Worm (Caenorhabditis elegans): ENCODE results near the gene hrde-1.

hrde-1 gene

DNA sequence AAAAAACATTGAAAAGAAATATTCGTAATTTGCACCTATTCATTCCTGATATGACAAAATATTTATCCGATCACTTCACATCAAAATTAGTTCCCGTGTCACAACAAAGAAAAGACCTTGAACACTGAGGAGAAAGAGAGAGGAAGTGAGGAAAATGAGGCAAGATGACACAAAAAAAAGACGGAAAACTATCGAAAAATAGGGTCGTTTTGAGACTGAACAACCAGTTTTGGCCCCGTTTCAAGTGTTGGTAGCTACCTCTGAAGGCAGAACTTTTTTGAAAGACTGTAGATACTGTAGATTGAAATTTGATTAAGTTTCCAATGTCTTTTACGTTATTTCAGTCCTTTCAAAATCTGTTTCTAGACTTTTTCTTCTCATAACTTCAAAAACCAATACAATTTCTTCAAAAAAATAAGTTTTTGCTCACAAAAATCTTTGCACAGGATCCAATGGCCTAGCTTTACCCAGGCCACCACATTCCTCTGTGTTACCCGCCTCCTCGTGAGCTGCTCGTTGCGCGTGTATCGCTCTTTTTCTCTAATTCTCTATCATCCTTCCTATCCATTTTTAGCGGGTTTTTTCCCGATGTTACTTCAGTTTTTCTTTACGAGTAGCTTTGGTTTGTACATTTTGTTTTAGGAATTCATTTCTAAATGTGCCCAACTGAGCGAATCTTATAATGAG lies 20.5 kb upstream of the hrde-1 start (continued):
- TF ChIP-seq ceh-82 (tag; optimal IDR thresholded peaks at IDR 0.05) (peak; percentile 18 to 85 (median 30)), dsc-1 (tag; optimal IDR thresholded peaks at IDR 0.05) (peak; percentile 40), fkh-4 (tag; optimal IDR thresholded peaks at IDR 0.05; ENCODE audit: borderline replicate concordance) (peak; percentile 47), zag-1 (tag; optimal IDR thresholded peaks at IDR 0.05) (no peak), lin-14 (GFP tag; optimal IDR thresholded peaks at IDR 0.05) (peak; percentile 83), fkh-10 (GFP tag; optimal IDR thresholded peaks at IDR 0.05) (peak; percentile 42), C04F5.9 (tag; optimal IDR thresholded peaks at IDR 0.05) (no peak), snpc-4 (tag; optimal IDR thresholded peaks at IDR 0.05) (peak; percentile 51), nhr-77 (tag; optimal IDR thresholded peaks at IDR 0.05) (peak; percentile 2), alr-1 (tag; optimal IDR thresholded peaks at IDR 0.05; ENCODE audit: borderline replicate concordance) (no peak), grh-1 (GFP tag; IDR thresholded peaks at IDR 0.05) (no peak), fkh-8 (tag; optimal IDR thresholded peaks at IDR 0.05) (peak; percentile 85), pag-3 (tag; optimal IDR thresholded peaks at IDR 0.05; ENCODE audit: borderline replicate concordance, insufficient read depth) (no peak), nhr-85 (tag) (peak; percentile 76), ceh-88 (GFP tag; IDR thresholded peaks at IDR 0.05) (peak; percentile 38; the same call in 1 of the 2 replicates), nhr-19 (GFP tag; conservative IDR thresholded peaks at IDR 0.05) (peak; percentile 56), egl-27 (tag; optimal IDR thresholded peaks at IDR 0.05) (no peak), pax-3 (tag; optimal IDR thresholded peaks at IDR 0.05) (peak; percentile 64), unc-30 (tag; optimal IDR thresholded peaks at IDR 0.05) (no peak), snu-23 (GFP tag; optimal IDR thresholded peaks at IDR 0.05) (peak; percentile 60), tbx-2 (tag; optimal IDR thresholded peaks at IDR 0.05) (peak; percentile 65), dpl-1 (GFP tag; optimal IDR thresholded peaks at IDR 0.05) (peak; percentile 47 to 71 (median 47)), ceh-90 (tag; optimal IDR thresholded peaks at IDR 0.05) (peak; percentile 82), efl-3 (GFP tag; optimal IDR thresholded peaks at IDR 0.05) (no peak), ceh-8 (GFP tag; optimal IDR thresholded peaks at IDR 0.05) (no peak), unc-86 (tag; optimal IDR thresholded peaks at IDR 0.05) (peak; percentile 73), nhr-90 (tag; optimal IDR thresholded peaks at IDR 0.05; ENCODE audit: poor library complexity) (peak; percentile 19), F16B12.6 (tag; optimal IDR thresholded peaks at IDR 0.05) (peak; percentile 40), sox-4 (tag; optimal IDR thresholded peaks at IDR 0.05) (peak; percentile 15), lin-35 (GFP tag; optimal IDR thresholded peaks at IDR 0.05) (peak in 1 of 2 experiments; percentile 69), C16A3.4 (tag; optimal IDR thresholded peaks at IDR 0.05) (peak; percentile 21), lir-3 (tag; optimal IDR thresholded peaks at IDR 0.05; ENCODE audit: poor library complexity) (peak; percentile 88), mab-9 (GFP tag; IDR thresholded peaks at IDR 0.05) (no peak), skn-1 (tag; optimal IDR thresholded peaks at IDR 0.05) (peak; percentile 75), mdl-1 (tag; optimal IDR thresholded peaks at IDR 0.05) (peak; percentile 63 to 90), elt-3 (tag; optimal IDR thresholded peaks at IDR 0.05) (no peak), isw-1 (GFP tag; IDR thresholded peaks at IDR 0.05) (peak; percentile 69), mep-1 (tag; optimal IDR thresholded peaks at IDR 0.05) (peak; percentile 56), hpl-2 (GFP tag; optimal IDR thresholded peaks at IDR 0.05) (no peak)

DNA sequence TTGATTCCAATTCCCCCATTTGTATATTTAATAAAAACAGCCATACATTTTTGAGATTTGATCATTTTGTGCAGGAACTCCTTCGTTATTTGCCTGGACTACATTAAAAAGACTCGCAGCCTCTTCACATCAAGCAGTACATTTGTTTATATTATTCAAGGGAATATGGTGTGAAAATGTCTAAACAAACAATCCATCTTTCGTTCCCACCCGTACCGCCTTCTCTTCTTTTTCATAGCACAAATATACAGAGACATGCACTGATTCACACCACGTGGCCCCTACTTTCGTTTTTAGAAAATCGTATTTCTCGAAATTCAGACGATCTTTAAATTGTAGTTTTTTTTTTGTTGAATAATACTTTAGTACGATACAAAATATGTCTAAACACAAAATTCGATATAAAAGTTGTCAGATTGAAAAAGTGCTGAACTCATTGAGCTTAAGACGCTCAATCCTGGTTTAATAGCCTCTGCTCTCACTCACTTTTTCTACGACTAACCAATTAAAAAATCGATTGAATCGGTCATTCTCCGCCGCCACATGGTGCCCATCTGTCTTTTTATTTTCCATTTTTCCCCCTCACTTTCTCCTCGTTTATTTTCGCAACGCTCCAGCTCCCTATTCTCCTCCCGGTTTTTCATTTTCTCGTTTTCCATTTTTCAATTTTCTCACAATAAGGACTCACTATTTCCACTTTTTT lies 19.5 kb upstream of the hrde-1 start:
- TF ChIP-seq lin-13 (GFP tag; optimal IDR thresholded peaks at IDR 0.05) (peak; percentile 25), fkh-8 (tag; optimal IDR thresholded peaks at IDR 0.05) (no peak), ceh-8 (GFP tag; optimal IDR thresholded peaks at IDR 0.05) (peak; percentile 44), zag-1 (tag; optimal IDR thresholded peaks at IDR 0.05) (no peak), fkh-10 (GFP tag; optimal IDR thresholded peaks at IDR 0.05) (no peak), lin-15B (tag; optimal IDR thresholded peaks at IDR 0.05) (no peak), vab-15 (tag; optimal IDR thresholded peaks at IDR 0.05) (no peak), grh-1 (GFP tag; IDR thresholded peaks at IDR 0.05) (no peak; the same call in 1 of the 2 replicates), skn-1 (tag; optimal IDR thresholded peaks at IDR 0.05) (no peak), nhr-85 (tag) (peak; percentile 80), lsy-2 (tag; optimal IDR thresholded peaks at IDR 0.05) (peak; percentile 2 to 51), isw-1 (GFP tag; IDR thresholded peaks at IDR 0.05) (no peak), snu-23 (GFP tag; optimal IDR thresholded peaks at IDR 0.05) (peak; percentile 49), nhr-237 (tag; optimal IDR thresholded peaks at IDR 0.05) (no peak), nhr-77 (tag; optimal IDR thresholded peaks at IDR 0.05) (no peak), irx-1 (tag; optimal IDR thresholded peaks at IDR 0.05) (peak; percentile 35), ceh-88 (GFP tag; IDR thresholded peaks at IDR 0.05) (no peak), efl-1 (optimal IDR thresholded peaks at IDR 0.05) (peak; percentile 44 to 50), efl-1 (GFP tag; optimal IDR thresholded peaks at IDR 0.05 in 1 of 2) (peak in 1 of 2 experiments; percentile 8), unc-98 (GFP tag; IDR thresholded peaks at IDR 0.05) (no peak), sptf-1 (tag; optimal IDR thresholded peaks at IDR 0.05) (no peak)

Measured in whole organism, L1 larva.